Worm (Caenorhabditis elegans): Measurements from ENCODE around the gene cbd-1.
"Not testable (repeated sequence)": the region's sequence is repeated elsewhere in the genome, so short reads cannot be mapped to it uniquely, and the experiment has no call there.

The cbd-1 gene

DNA sequence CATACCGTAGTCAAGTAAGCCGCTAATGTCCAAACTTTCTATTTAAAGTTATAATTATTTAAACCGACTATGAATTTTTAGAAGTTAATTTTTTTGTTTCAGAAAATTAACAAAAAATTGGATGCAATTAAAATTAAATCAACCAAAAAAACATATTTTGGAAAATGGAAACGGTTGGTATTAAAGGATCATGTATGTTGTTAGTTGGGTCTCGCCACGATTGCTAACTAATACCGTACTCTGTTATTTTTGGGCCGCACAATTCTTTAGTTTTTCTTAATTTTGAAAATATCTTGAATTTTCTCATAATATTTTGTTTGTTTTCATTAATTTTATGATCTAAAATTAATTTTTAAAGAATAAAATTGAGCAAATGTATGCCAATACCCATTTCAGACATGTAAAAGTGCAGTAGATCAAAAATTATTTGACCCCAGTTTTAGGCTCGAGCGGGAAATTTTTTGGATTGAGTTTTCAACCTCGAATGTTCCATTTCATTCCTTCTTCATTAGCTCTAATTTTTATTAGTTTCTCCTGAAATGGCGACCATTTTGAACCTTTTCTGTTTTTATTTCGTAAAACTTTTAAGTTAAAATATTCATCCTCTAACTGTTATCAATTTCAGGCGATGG is at the start of gene cbd-1:
Gene cbd-1 (plus strand): TSS at position 626 of the 632 bp plus-strand sequence.
- TF ChIP-seq ceh-82 (tag; optimal IDR thresholded peaks at IDR 0.05) (no peak), snpc-4 (tag; optimal IDR thresholded peaks at IDR 0.05) (no peak)

DNA sequence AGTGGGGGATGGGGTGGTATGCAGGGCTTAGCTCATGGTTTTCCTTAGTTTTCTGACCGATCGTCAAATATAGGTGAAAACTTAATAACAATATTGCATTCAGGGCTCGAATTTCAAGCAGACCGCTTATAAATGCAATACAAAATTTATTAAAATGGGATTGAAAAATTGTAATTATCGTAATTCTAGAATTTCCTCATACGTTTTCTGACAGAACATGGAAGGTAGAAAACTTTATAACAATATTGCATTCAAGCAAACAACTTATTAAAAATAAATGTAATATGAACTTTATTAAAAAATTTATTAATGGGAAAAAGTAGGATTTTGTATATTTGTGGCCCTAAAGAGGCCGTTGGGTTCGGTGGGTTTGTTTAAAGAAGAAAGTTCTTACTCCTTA is 49.1 kb upstream of the cbd-1 start:
- TF ChIP-seq elt-3 (tag; optimal IDR thresholded peaks at IDR 0.05), result no peak
- TF ChIP-seq ztf-4 (tag; optimal IDR thresholded peaks at IDR 0.05), result no peak
- no peak for TF ChIP-seq fos-1 (tag; optimal IDR thresholded peaks at IDR 0.05)
- no peak for TF ChIP-seq pqm-1 (tag; optimal IDR thresholded peaks at IDR 0.05)
- TF ChIP-seq nhr-12 (tag; optimal IDR thresholded peaks at IDR 0.05), result no peak
- no peak for TF ChIP-seq nhr-25 (tag; optimal IDR thresholded peaks at IDR 0.05)
- TF ChIP-seq fkh-2 (tag; optimal IDR thresholded peaks at IDR 0.05), result no peak
- no peak for TF ChIP-seq lin-15B (tag; optimal IDR thresholded peaks at IDR 0.05)
- TF ChIP-seq snpc-4 (tag; optimal IDR thresholded peaks at IDR 0.05), result no peak
- TF ChIP-seq lsy-12 (tag; optimal IDR thresholded peaks at IDR 0.05), result no peak
- no peak for TF ChIP-seq ztf-11 (tag; optimal IDR thresholded peaks at IDR 0.05)
- TF ChIP-seq pha-4 (tag; optimal IDR thresholded peaks at IDR 0.05), result no peak
- no peak for TF ChIP-seq nhr-67 (tag; optimal IDR thresholded peaks at IDR 0.05)
- TF ChIP-seq nfya-1 (tag; optimal IDR thresholded peaks at IDR 0.05; ENCODE audit: insufficient read depth), result no peak
- TF ChIP-seq ceh-82 (tag; optimal IDR thresholded peaks at IDR 0.05), result no peak
- TF ChIP-seq hmg-11 (tag; optimal IDR thresholded peaks at IDR 0.05), result no peak
- TF ChIP-seq unc-39 (tag; optimal IDR thresholded peaks at IDR 0.05), result no peak
- no peak for TF ChIP-seq elt-2 (tag; optimal IDR thresholded peaks at IDR 0.05)

DNA sequence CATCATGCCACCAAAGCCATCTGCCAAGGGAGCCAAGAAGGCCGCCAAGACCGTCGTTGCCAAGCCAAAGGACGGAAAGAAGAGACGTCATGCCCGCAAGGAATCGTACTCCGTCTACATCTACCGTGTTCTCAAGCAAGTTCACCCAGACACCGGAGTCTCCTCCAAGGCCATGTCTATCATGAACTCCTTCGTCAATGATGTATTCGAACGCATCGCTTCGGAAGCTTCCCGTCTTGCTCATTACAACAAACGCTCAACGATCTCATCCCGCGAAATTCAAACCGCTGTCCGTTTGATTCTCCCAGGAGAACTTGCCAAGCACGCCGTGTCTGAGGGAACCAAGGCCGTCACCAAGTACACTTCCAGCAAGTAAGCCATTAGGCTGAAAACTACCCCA is 48.0 kb upstream of the cbd-1 start, which contains the start of gene his-48:
Gene his-48 (plus strand): TSS at position 5 of the 400 bp plus-strand sequence.
- not testable (repeated sequence) for TF ChIP-seq ama-1 (optimal IDR thresholded peaks at IDR 0.05); elt-3 (tag; optimal IDR thresholded peaks at IDR 0.05); nfya-1 (tag; optimal IDR thresholded peaks at IDR 0.05; ENCODE audit: insufficient read depth)

DNA sequence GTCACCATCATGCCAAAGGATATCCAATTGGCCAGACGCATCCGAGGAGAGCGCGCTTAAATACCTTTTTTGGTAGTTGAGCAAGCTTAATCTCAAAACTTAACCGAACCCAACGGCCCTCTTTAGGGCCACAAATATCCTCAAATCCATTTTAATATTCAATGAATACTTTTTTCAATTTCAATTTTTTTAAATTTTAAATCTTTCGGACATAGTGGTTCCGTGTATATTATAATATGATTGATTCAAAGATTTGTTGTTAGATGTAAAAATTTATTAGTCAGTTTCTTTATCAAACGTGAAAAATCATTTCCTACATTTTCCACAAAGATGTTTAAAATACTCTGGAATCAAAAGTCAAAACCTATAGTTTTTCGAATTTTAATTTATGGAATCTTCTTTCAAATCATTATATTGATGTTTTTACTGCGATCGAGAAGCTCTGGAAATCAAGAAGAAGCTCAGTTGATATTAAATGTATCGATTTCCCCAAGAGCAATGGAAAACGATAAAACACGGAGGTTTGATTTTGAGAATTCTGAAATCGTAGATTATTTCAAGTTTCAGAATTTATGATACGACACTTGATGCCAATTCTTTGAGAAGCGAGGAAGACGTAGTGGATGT is 45.7 kb upstream of the cbd-1 start, which contains the start of gene B0035.21:
Gene B0035.21 (plus strand): TSS at position 322 of the 627 bp plus-strand sequence.
- TF ChIP-seq mdl-1 (tag; optimal IDR thresholded peaks at IDR 0.05) (no peak), nfya-1 (tag; optimal IDR thresholded peaks at IDR 0.05; ENCODE audit: insufficient read depth) (no peak), tbx-2 (tag; optimal IDR thresholded peaks at IDR 0.05) (no peak), nhr-25 (tag; optimal IDR thresholded peaks at IDR 0.05) (no peak), unc-62 (GFP tag; optimal IDR thresholded peaks at IDR 0.05) (no peak), sea-2 (GFP tag; optimal IDR thresholded peaks at IDR 0.05) (no peak), nhr-76 (tag; optimal IDR thresholded peaks at IDR 0.05) (no peak), ceh-28 (tag; optimal IDR thresholded peaks at IDR 0.05) (no peak), skn-1 (tag; optimal IDR thresholded peaks at IDR 0.05) (no peak), nhr-28 (tag; optimal IDR thresholded peaks at IDR 0.05) (no peak), hmg-11 (tag; optimal IDR thresholded peaks at IDR 0.05) (no peak), fkh-10 (GFP tag; optimal IDR thresholded peaks at IDR 0.05) (no peak), unc-39 (tag; optimal IDR thresholded peaks at IDR 0.05) (no peak), ama-1 (optimal IDR thresholded peaks at IDR 0.05) (no peak), nhr-67 (tag; optimal IDR thresholded peaks at IDR 0.05) (no peak), pha-4 (tag; optimal IDR thresholded peaks at IDR 0.05) (no peak), ceh-82 (tag; optimal IDR thresholded peaks at IDR 0.05) (no peak), elt-1 (tag; optimal IDR thresholded peaks at IDR 0.05) (no peak), nhr-11 (tag; optimal IDR thresholded peaks at IDR 0.05) (no peak), nhr-77 (tag; optimal IDR thresholded peaks at IDR 0.05) (no peak)

DNA sequence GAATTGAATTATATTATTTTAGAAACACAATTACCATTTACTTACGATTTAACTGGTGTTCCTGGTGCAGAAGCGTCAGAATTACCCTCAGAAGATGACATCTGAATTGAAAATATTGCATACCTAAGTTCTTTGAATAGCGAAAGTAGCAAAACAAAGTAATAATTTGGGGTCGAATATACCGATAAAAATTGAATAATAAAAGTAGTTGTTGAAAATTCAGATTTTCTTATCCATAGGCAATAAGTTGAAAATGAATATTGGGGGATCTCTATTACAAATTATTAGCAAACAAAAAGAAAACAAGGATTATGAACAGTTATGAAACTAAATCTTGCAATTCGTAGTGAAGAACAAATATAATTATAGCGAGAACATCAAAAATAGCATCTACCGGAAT is 43.5 kb upstream of the cbd-1 start, which contains the start of gene leo-1:
Gene leo-1 (minus strand): TSS at position 101 of the 400 bp plus-strand sequence.
- TF ChIP-seq fos-1 (tag; optimal IDR thresholded peaks at IDR 0.05) (no peak), eor-1 (tag; optimal IDR thresholded peaks at IDR 0.05) (no peak), ZK546.5 (tag; optimal IDR thresholded peaks at IDR 0.05) (no peak), skn-1 (tag; optimal IDR thresholded peaks at IDR 0.05) (no peak), mdl-1 (tag; optimal IDR thresholded peaks at IDR 0.05) (no peak), lin-15B (tag; optimal IDR thresholded peaks at IDR 0.05) (no peak), ceh-28 (tag; optimal IDR thresholded peaks at IDR 0.05) (no peak), nhr-11 (tag; optimal IDR thresholded peaks at IDR 0.05) (no peak), nhr-237 (tag; optimal IDR thresholded peaks at IDR 0.05) (no peak), unc-62 (GFP tag; optimal IDR thresholded peaks at IDR 0.05) (no peak), nhr-28 (tag; optimal IDR thresholded peaks at IDR 0.05) (no peak), egl-27 (tag; optimal IDR thresholded peaks at IDR 0.05) (no peak), nhr-76 (tag; optimal IDR thresholded peaks at IDR 0.05) (no peak), fkh-2 (tag; optimal IDR thresholded peaks at IDR 0.05) (no peak), lsy-12 (tag; optimal IDR thresholded peaks at IDR 0.05) (no peak), lin-39 (tag; optimal IDR thresholded peaks at IDR 0.05) (no peak), jun-1 (tag; optimal IDR thresholded peaks at IDR 0.05) (no peak)
